Worm (Caenorhabditis elegans) whole organism, dauer: ENCODE measurements around the gene F40A3.3.

Experiments
- unc-62 ChIP-seq: sonication (generic microtip); optimal IDR thresholded peaks from 2 replicates; lab custom pipeline; 2017; ENCODE audit warnings: missing biosample characterization, missing genetic modification reagents, missing genetic modification characterization

The F40A3.3 gene

ce11 chrV:7876881-7877475 lies at the start of gene F40A3.3:
Gene F40A3.3 (plus strand): TSS chrV:7877444.
- TF ChIP-seq unc-62 (GFP tag; lab: Kevin White, UChicago): no peak

ce11 chrV:7830952-7831351 lies 46.3 kb upstream of the F40A3.3 start:
- TF ChIP-seq unc-62 (GFP tag; lab: Kevin White, UChicago): no peak

ce11 chrV:7836911-7837310 lies 40.3 kb upstream of the F40A3.3 start, which contains the start of gene txt-5:
Gene txt-5 (minus strand): TSS chrV:7837134.
- TF ChIP-seq unc-62 (GFP tag; lab: Kevin White, UChicago): no peak

DNA sequence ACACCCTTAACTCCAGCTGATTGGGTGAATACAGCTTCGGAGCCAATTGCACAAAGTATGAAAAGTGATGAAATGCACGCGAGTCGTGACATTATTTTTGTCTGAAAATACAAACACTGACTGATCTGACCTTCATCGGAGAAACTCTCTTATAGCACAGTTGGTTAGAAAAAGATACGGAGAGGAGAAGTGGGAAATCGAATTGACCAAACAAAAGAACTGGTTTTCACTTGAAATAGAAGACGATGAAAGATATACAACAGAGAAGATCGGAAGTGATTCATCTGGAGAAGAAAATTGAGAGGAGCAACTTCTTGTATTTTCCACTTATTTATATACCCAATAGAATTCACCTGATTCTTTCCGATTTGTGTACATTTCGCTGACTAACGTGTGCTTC lies 39.4 kb upstream of the F40A3.3 start, which contains the start of gene ttr-33:
ttr-33 (minus strand) TSS at position 101 of the 400 bp plus-strand sequence.
- no peak for TF ChIP-seq unc-62 (GFP tag; lab: Kevin White, UChicago)

- TF ChIP-seq unc-62 (GFP tag; lab: Kevin White, UChicago): no peak
Observed at ce11 chrV:7839485-7839884, 37.8 kb upstream of the F40A3.3 start, which contains the start of gene C37C3.12. Gene C37C3.12 (minus strand): TSS chrV:7839585.

- TF ChIP-seq unc-62 (GFP tag; lab: Kevin White, UChicago): no peak
Observed at ce11 chrV:7842228-7842627, 35.0 kb upstream of the F40A3.3 start, which contains the start of gene grd-8. Gene grd-8 (plus strand): TSS chrV:7842528.

DNA sequence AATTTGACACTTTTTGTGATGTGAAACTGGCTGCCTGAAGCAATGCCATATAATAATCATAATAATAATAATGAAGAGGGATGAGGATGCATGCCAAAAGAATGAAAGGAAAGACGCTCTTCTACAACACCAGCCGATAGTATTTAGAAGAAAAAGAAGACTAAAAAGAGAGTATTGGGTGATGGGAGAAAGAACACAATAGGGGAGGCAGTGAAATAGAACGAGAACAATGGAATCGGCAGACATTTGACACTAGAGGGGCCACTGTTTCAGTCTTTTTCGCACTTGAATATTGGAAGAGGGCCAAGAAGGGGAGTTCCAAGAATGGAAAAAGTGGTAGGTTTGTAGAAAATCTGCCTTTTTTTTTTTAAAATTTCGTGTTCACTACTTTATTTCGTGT lies 30.1 kb upstream of the F40A3.3 start, which contains the start of gene memo-1:
memo-1 (minus strand) TSS at position 2 of the 400 bp plus-strand sequence.
- no peak for TF ChIP-seq unc-62 (GFP tag; lab: Kevin White, UChicago)

DNA sequence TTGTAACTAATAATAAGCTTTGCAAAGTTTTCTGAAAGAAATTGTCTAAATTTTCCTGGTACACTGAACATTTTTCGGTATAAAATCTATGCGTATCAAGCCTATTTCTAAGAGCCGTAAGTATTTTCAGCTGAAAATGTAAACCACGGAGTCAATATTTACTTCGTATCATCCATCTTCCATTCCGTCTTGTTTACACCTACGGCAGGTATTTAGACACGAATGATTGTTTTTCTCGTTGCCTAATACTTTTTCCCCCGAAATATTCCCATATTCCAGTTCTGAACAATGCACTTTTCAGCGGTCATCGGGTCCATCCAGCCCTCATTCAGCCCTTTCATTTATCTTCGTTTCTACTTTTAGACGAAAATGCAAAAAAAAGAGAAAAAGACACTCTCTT lies 29.6 kb upstream of the F40A3.3 start:
- no peak for TF ChIP-seq unc-62 (GFP tag; lab: Kevin White, UChicago)

DNA sequence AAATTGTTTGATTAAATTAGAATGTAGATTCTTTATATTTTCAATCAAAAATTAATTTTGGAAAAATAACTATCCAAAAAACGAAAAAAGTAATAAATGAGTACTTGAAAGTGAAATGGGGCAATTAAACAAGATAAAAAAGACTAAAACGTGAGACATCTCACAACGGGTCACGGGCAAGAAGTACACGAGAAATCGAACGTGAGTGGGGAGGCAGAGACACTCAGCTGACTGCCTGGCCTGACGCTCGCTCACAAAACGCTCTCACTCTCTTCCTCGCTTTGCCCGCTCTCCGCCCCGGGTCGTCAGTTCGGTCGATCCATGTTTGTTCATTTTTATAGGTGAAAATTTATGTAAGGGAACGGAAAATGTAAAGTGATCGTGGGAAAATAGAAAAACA lies 29.0 kb upstream of the F40A3.3 start:
- TF ChIP-seq unc-62 (GFP tag; lab: Kevin White, UChicago): no peak

DNA sequence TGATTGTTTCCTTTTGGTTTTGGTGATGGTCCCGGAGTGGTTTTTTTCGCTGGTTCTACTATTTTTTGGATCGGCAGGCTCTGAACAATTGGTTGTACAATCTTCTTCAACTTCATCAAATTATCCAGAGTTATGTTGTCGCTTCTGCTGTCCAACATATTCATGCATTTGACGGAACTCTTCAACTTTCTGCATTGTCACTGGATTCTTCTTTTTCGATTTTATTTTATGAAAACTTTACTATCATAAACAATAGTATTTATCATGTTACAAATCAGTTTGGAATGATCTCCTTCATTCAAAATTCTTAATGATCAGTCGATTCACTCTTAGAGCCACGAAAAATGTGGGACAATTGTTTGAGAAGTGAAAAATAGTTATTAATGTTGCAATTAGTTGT lies 25.2 kb upstream of the F40A3.3 start:
- TF ChIP-seq unc-62 (GFP tag; lab: Kevin White, UChicago): no peak

DNA sequence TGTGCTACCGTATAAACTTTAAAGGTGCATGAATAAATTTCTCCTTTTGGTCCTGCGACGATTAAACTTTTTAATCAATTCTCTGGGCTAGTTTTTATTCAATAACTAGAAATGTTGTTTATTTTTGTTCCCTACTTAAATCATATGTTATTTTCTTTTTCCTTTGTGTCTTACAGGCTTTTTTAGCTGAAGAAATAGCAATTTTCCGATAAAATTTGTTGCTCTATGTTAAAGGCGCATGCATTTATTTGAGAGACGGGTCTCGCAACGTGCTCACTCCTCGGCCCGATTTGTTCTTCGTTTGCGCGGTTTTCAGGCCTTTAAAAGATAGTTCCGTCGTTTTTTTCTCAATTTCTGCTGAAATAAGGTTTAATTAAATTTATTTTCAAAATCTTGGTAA lies 23.3 kb upstream of the F40A3.3 start:
- TF ChIP-seq unc-62 (GFP tag; lab: Kevin White, UChicago): no peak

ce11 chrV:7854603-7855002 lies 22.6 kb upstream of the F40A3.3 start, which contains the start of the genes C37C3.9 and C37C3.18:
Gene C37C3.9 (minus strand): TSS chrV:7854700.
Gene C37C3.18 (plus strand): TSS chrV:7854993.
- no peak for TF ChIP-seq unc-62 (GFP tag; lab: Kevin White, UChicago)

DNA sequence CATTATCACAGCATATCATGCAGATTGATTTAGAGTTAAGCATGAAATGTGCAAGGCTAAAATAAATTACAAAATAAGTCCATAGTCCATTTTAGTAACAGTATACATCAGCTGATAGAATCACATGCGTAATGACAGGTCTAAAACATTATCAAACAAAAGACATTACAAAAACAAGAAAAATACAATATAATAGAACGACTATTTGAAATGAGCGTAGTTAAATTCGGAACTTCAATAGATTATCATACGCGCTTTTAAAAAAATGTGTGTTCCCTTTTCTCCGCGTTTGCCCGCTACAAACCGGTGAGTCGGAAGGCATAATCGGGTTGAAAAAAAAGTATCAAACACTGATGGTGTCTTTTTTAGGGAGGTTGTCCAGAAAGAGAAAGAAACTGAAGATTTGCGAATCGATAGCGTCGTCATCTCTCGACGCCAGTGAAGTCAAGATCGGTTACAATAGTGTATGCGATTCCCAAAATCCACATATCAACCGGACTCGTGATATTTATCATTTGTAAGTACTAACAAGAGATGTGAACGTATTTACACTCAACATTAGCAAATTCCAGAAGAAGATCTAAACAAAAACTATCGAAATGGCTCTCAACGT lies 21.8 kb upstream of the F40A3.3 start, which contains the start of gene C37C3.2:
C37C3.2 (plus strand) TSS at position 563 of the 613 bp plus-strand sequence.
- no peak for TF ChIP-seq unc-62 (GFP tag; lab: Kevin White, UChicago)

DNA sequence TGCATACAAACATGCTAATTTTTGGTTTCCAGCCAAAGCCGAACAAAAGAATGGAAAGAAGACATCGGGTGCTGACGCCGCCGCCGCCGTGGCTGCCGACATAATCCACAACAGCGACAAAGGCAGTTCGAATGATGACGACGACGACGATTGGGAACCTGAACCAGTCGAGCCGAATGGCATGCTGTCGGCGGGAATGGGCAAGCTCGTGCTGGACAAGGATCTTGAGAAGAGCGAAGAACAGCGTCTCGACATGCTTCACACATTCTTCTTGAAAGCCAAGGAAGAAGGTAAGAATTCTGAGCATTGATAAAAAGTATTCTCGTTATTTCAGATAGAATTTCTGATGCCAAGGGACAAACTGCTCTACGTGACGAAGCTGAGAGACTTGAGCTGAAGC lies 20.6 kb upstream of the F40A3.3 start:
- TF ChIP-seq unc-62 (GFP tag; lab: Kevin White, UChicago): no peak

DNA sequence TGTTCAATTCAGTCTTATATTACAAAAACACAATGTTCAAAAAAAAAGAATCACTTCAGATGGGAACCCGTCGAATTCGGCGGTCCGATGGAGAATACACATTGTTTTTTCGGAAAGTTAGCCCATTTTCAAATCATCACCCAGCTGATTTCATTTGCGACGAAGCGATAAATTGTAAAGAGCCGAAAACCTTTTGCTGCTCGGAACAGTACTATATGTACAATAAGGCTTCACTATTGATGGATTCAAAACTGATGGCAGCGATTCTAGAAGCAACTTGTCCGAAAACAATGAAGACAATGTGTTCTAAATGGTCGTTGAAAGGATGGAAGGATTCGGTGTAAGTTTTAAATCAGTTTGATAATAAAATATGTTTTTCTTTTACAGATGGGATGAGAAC lies 19.3 kb upstream of the F40A3.3 start, which contains the start of gene C37C3.1:
C37C3.1 (plus strand) TSS at position 33 of the 400 bp plus-strand sequence.
- no peak for TF ChIP-seq unc-62 (GFP tag; lab: Kevin White, UChicago)

DNA sequence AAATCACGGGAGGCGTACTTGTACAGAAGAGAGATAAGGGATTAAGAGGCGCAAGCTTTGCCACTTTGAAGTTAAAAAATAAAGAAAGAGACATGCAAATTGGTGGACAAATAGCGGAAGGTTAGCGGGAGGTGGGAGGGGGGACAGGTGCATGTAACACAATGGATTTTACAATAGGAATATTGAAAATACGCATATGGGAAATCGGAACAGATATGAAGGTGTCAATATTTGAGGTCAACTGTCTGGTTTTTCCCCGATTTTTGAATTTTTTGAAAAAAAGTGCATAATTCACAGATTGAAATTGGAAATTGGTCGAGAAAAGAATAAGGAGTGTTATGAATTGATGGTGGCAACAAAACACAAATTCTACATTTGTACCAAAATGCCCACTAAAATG lies 15.5 kb upstream of the F40A3.3 start, which contains the start of gene C37C3.17:
C37C3.17 (minus strand) TSS at position 101 of the 400 bp plus-strand sequence.
- no peak for TF ChIP-seq unc-62 (GFP tag; lab: Kevin White, UChicago)
